Fruit fly (Drosophila melanogaster): Measurements from ENCODE around the gene TyrR.
A peak's percentile ranks its signal among the peaks of the same experiment; 100 is the strongest.

TyrR gene

DNA sequence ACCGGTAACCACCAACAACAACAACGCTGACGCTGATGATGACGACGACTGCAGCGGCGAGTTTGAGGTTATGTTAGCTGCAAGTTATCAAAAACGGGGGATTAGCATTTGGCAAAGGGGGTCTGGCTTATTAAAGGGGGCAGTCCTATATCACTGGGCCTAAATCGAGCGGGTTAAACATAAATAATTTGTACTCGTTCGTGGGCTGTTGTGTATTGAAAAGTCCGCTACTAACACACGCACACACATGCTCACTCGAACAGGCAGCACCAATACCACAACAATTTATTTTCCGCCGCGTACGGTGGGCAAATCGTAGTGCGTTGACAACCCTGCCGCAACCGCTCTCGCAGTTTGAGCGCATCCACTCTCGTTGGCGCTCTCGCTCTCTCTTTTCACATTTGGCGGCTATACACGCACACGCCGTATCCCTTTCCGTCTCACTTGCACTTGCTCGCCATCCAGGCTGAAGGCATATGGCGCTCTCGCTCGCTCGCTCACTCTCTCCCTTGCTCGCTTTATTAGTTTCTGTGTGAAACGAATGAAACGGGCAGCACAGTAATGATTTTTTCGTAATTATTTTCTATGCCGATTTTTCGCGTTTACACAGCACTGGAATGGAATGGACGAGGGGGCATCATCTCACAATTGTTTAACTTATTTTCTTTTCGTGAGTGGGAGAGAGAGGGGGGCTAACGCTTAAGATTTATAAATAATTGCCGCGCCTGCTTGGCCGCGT lies 46.0 kb downstream of the TyrR start (continued):
- no peak for TF ChIP-seq Dad (GFP tag; optimal IDR thresholded peaks at IDR 0.05)
- TF ChIP-seq jumu (GFP tag; optimal IDR thresholded peaks at IDR 0.05) = peak; percentile 44
- TF ChIP-seq otp (GFP tag; IDR thresholded peaks at IDR 0.05) = no peak
- peak; percentile 72 for TF ChIP-seq Nf-YC (tag; optimal IDR thresholded peaks at IDR 0.05)
- TF ChIP-seq luna (GFP tag; optimal IDR thresholded peaks at IDR 0.05) = peak; percentile 13
- peak; percentile 13 for TF ChIP-seq CG33557 (GFP tag; optimal IDR thresholded peaks at IDR 0.05)
- TF ChIP-seq ken (GFP tag; IDR thresholded peaks at IDR 0.05) = no peak
- no peak for TF ChIP-seq sr (GFP tag; IDR thresholded peaks at IDR 0.05)
- TF ChIP-seq Dek (tag; optimal IDR thresholded peaks at IDR 0.05) = no peak
- peak; percentile 76 for TF ChIP-seq CG34376 (GFP tag; optimal IDR thresholded peaks at IDR 0.05)
- no peak for TF ChIP-seq aop (GFP tag; IDR thresholded peaks at IDR 0.05)
- TF ChIP-seq lov (optimal IDR thresholded peaks at IDR 0.05) = no peak
- no peak for TF ChIP-seq lov (GFP tag; IDR thresholded peaks at IDR 0.05)
- TF ChIP-seq yki (optimal IDR thresholded peaks at IDR 0.05) = peak; percentile 98
- TF ChIP-seq Abd-B (GFP tag; optimal IDR thresholded peaks at IDR 0.05) = peak; percentile 12
- TF ChIP-seq CG17612 (GFP tag; IDR thresholded peaks at IDR 0.05) = no peak
- peak; percentile 6 for TF ChIP-seq HLH54F (GFP tag; optimal IDR thresholded peaks at IDR 0.05)
- no peak for TF ChIP-seq ttk (GFP tag; IDR thresholded peaks at IDR 0.05)
- no peak for TF ChIP-seq CG4404 (GFP tag; IDR thresholded peaks at IDR 0.05)
- TF ChIP-seq so (GFP tag; IDR thresholded peaks at IDR 0.05) = no peak
- TF ChIP-seq CG9215 (GFP tag; IDR thresholded peaks at IDR 0.05) = no peak
- no peak for TF ChIP-seq Drgx (GFP tag; IDR thresholded peaks at IDR 0.05)
- TF ChIP-seq sim (GFP tag; IDR thresholded peaks at IDR 0.05) = no peak
- no peak for TF ChIP-seq CG10462 (GFP tag; optimal IDR thresholded peaks at IDR 0.05)
- no peak for TF ChIP-seq Kr (GFP tag; optimal IDR thresholded peaks at IDR 0.05)
- TF ChIP-seq Dll (GFP tag; IDR thresholded peaks at IDR 0.05; ENCODE audit: partially characterized antibody) = no peak
- no peak for TF ChIP-seq TFAM (GFP tag; optimal IDR thresholded peaks at IDR 0.05)
- TF ChIP-seq CG7963 (GFP tag; IDR thresholded peaks at IDR 0.05; ENCODE audit: partially characterized antibody) = no peak
- TF ChIP-seq nerfin-1 (tag; optimal IDR thresholded peaks at IDR 0.05) = peak; percentile 46
- no peak for TF ChIP-seq CG17361 (GFP tag; IDR thresholded peaks at IDR 0.05)
- TF ChIP-seq CG33213 (GFP tag; optimal IDR thresholded peaks at IDR 0.05) = no peak
- TF ChIP-seq Vsx1 (GFP tag; optimal IDR thresholded peaks at IDR 0.05) = no peak
- TF ChIP-seq CG7357 (GFP tag; IDR thresholded peaks at IDR 0.05) = no peak
- TF ChIP-seq Nf-YB (GFP tag; optimal IDR thresholded peaks at IDR 0.05) = peak; percentile 31
- TF ChIP-seq Hand (GFP tag; optimal IDR thresholded peaks at IDR 0.05) = peak; percentile 15
- no peak for TF ChIP-seq CG14710 (tag; optimal IDR thresholded peaks at IDR 0.05)
- TF ChIP-seq CG2678 (tag; optimal IDR thresholded peaks at IDR 0.05) = peak; percentile 28
- TF ChIP-seq gcm (GFP tag; optimal IDR thresholded peaks at IDR 0.05) = peak; percentile 7
- TF ChIP-seq CG2116 (GFP tag; optimal IDR thresholded peaks at IDR 0.05) = peak; percentile 49
- peak; percentile 62 for TF ChIP-seq exex (tag; optimal IDR thresholded peaks at IDR 0.05)
- TF ChIP-seq CG4617 (GFP tag; optimal IDR thresholded peaks at IDR 0.05; ENCODE audit: borderline replicate concordance) = no peak
- TF ChIP-seq CG8924 (tag; optimal IDR thresholded peaks at IDR 0.05) = peak; percentile 70
- no peak for TF ChIP-seq CkIIα-i1 (GFP tag; IDR thresholded peaks at IDR 0.05)
- TF ChIP-seq CG17568 (GFP tag; optimal IDR thresholded peaks at IDR 0.05) = no peak
- TF ChIP-seq CG14667 (GFP tag; IDR thresholded peaks at IDR 0.05) = no peak
- TF ChIP-seq twi (tag; optimal IDR thresholded peaks at IDR 0.05) = no peak
- TF ChIP-seq ind (GFP tag; optimal IDR thresholded peaks at IDR 0.05) = no peak
- no peak for TF ChIP-seq CG3847 (GFP tag; IDR thresholded peaks at IDR 0.05)
- TF ChIP-seq CG13424 (tag; optimal IDR thresholded peaks at IDR 0.05) = no peak
- no peak for TF ChIP-seq Dip3 (GFP tag; optimal IDR thresholded peaks at IDR 0.05)
- TF ChIP-seq tup (GFP tag; optimal IDR thresholded peaks at IDR 0.05) = no peak

Measured in whole organism, embryonic.